1 fruit fly cellular context compared by ENCODE assay signal in the genomic region with DNA sequence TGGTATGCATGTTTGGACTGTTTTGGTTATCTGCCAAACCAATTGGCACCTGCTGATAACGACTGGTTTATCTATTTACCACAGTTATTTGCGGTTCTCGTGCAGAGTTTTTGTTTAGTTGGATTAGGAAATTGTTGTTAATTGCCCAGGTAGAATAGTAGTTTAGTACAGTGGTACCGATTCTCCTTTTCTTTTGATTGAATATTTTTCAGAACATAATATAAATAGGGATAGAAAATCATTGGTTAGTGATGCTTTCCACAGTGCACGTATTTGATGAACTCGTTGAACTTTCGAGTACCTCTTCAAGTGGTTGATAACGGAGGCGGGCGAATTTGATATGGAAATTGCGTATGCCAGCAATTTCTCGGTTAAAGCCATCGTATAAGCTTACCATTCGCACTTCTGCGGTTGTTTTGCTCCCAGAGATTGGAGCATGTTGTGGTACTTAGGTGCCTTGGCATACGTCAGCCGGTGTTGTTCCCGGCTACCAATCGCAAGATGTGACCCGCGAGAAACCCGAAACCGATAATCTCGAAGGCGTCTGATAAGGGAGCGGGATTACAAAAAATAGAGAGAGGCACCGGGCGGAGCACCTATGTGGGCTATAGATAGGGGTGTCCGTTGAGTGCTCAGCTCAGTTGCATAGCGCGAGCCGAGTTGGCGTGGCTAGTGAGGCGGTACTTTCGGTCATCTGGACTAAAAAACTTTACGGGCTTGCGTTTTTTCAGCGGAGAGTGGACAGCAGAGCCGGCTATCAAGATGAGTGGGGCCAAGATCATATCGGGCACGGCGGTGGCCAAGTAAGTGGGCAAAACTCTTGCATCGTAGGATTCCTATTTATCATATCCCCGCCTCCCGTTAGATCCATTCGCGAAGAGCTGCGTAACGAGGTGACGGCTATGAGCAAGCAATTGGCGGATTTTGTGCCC.
TF ChIP-seq lines count a peak whose summit lies in the region.

No protein-coding gene starts in this region.

TF ChIP-seq in whole organism, embryonic, 481 proteins besides CTCF, POLR2A, EP300 and RAD21 (continued from another document):
- TF ChIP-seq CG15269 (tag; optimal IDR thresholded peaks at IDR 0.05; lab: Kevin White, UChicago) = peak; percentile 36
- peak; percentile 47; the same call in 1 of the 2 replicates for TF ChIP-seq seq (GFP tag; IDR thresholded peaks at IDR 0.05; lab: Robert Waterston, UW)
- TF ChIP-seq CG11696 (GFP tag; IDR thresholded peaks at IDR 0.05; lab: Robert Waterston, UW) = no peak
- TF ChIP-seq shn (GFP tag; optimal IDR thresholded peaks at IDR 0.05; lab: Kevin White, UChicago) = peak; percentile 5
- no peak for TF ChIP-seq CG14050 (GFP tag; IDR thresholded peaks at IDR 0.05; lab: Robert Waterston, UW)
- TF ChIP-seq tap (tag; optimal IDR thresholded peaks at IDR 0.05; lab: Kevin White, UChicago) = no peak
- TF ChIP-seq sd (tag; optimal IDR thresholded peaks at IDR 0.05; lab: Kevin White, UChicago) = peak; percentile 79
- TF ChIP-seq CoRest (tag; optimal IDR thresholded peaks at IDR 0.05; lab: Kevin White, UChicago) = peak; percentile 25
- no peak for TF ChIP-seq CG10147 (GFP tag; optimal IDR thresholded peaks at IDR 0.05; lab: Kevin White, UChicago)
- no peak for TF ChIP-seq peb (GFP tag; IDR thresholded peaks at IDR 0.05; lab: Robert Waterston, UW)
- peak in 1 of 2 experiments; percentile 1 for TF ChIP-seq dpn (GFP tag; optimal IDR thresholded peaks at IDR 0.05; lab: Kevin White, UChicago)
- TF ChIP-seq CG14014 (GFP tag; IDR thresholded peaks at IDR 0.05; lab: Robert Waterston, UW) = peak; percentile 18; the same call in 1 of the 2 replicates
- TF ChIP-seq Dek (tag; optimal IDR thresholded peaks at IDR 0.05; lab: Kevin White, UChicago) = peak; percentile 32
- peak; percentile 9 for TF ChIP-seq odd (GFP tag; optimal IDR thresholded peaks at IDR 0.05; lab: Kevin White, UChicago)
- peak; percentile 13 for TF ChIP-seq mam (GFP tag; optimal IDR thresholded peaks at IDR 0.05; lab: Kevin White, UChicago)
- TF ChIP-seq CG18599 (GFP tag; optimal IDR thresholded peaks at IDR 0.05; lab: Kevin White, UChicago) = peak; percentile 61
- TF ChIP-seq ttk (GFP tag; IDR thresholded peaks at IDR 0.05; lab: Robert Waterston, UW) = no peak
- TF ChIP-seq vnd (GFP tag; IDR thresholded peaks at IDR 0.05; lab: Robert Waterston, UW; ENCODE audit: partially characterized antibody) = 0 out of 3 replicates have a peak, but pooled peaks have one; percentile 39
- no peak for TF ChIP-seq CG7271 (tag; optimal IDR thresholded peaks at IDR 0.05; lab: Kevin White, UChicago)
- TF ChIP-seq crc (GFP tag; optimal IDR thresholded peaks at IDR 0.05; lab: Kevin White, UChicago) = no peak
- TF ChIP-seq CG17612 (GFP tag; IDR thresholded peaks at IDR 0.05; lab: Robert Waterston, UW) = no peak
- peak; percentile 0 for TF ChIP-seq D19B (GFP tag; optimal IDR thresholded peaks at IDR 0.05; lab: Kevin White, UChicago)
- no peak for TF ChIP-seq CG32767 (GFP tag; IDR thresholded peaks at IDR 0.05; lab: Robert Waterston, UW)
- TF ChIP-seq grn (GFP tag; optimal IDR thresholded peaks at IDR 0.05; lab: Kevin White, UChicago) = peak; percentile 68
- TF ChIP-seq CG1792 (GFP tag; optimal IDR thresholded peaks at IDR 0.05; lab: Kevin White, UChicago) = peak; percentile 5
- peak; percentile 11 for TF ChIP-seq CG30403 (GFP tag; optimal IDR thresholded peaks at IDR 0.05; lab: Kevin White, UChicago)
- TF ChIP-seq CG10543 (GFP tag; optimal IDR thresholded peaks at IDR 0.05; lab: Kevin White, UChicago) = peak; percentile 39
- peak; percentile 45 for TF ChIP-seq zfh2 (GFP tag; optimal IDR thresholded peaks at IDR 0.05; lab: Kevin White, UChicago)
- TF ChIP-seq CG9932 (GFP tag; IDR thresholded peaks at IDR 0.05; lab: Robert Waterston, UW) = peak; percentile 40; the same call in 1 of the 2 replicates
- no peak for TF ChIP-seq CG6765 (GFP tag; optimal IDR thresholded peaks at IDR 0.05; lab: Kevin White, UChicago)
- peak; percentile 39 for TF ChIP-seq Meics (GFP tag; optimal IDR thresholded peaks at IDR 0.05; lab: Kevin White, UChicago)
- peak; percentile 49; the same call in 1 of the 3 replicates for TF ChIP-seq otp (GFP tag; IDR thresholded peaks at IDR 0.05; lab: Robert Waterston, UW)
- no peak for TF ChIP-seq Sry-β (GFP tag; optimal IDR thresholded peaks at IDR 0.05; lab: Kevin White, UChicago)
- TF ChIP-seq GATAe (GFP tag; conservative IDR thresholded peaks at IDR 0.05; lab: Robert Waterston, UW) = peak; percentile 25; the same call in 1 of the 2 replicates
- no peak for TF ChIP-seq CG43689 (GFP tag; IDR thresholded peaks at IDR 0.05; lab: Robert Waterston, UW)
- peak; percentile 63 for TF ChIP-seq lab (GFP tag; optimal IDR thresholded peaks at IDR 0.05; lab: Kevin White, UChicago)
- 0 out of 2 replicates have a peak, but pooled peaks have one; percentile 10 for TF ChIP-seq E2f2 (GFP tag; IDR thresholded peaks at IDR 0.05; lab: Robert Waterston, UW)
- no peak for TF ChIP-seq ham (GFP tag; IDR thresholded peaks at IDR 0.05; lab: Robert Waterston, UW)
- TF ChIP-seq CG7987 (GFP tag; optimal IDR thresholded peaks at IDR 0.05; lab: Kevin White, UChicago) = peak; percentile 12
- peak; percentile 60 for TF ChIP-seq Atf6 (GFP tag; IDR thresholded peaks at IDR 0.05; lab: Robert Waterston, UW)
- peak; percentile 51; the same call in 1 of the 3 replicates for TF ChIP-seq row (GFP tag; IDR thresholded peaks at IDR 0.05; lab: Robert Waterston, UW)
- peak; percentile 57 for TF ChIP-seq Fer1 (GFP tag; optimal IDR thresholded peaks at IDR 0.05; lab: Kevin White, UChicago)
- TF ChIP-seq exex (tag; optimal IDR thresholded peaks at IDR 0.05; lab: Kevin White, UChicago) = peak; percentile 95
- TF ChIP-seq CG15479 (GFP tag; optimal IDR thresholded peaks at IDR 0.05; lab: Kevin White, UChicago) = peak; percentile 77
- TF ChIP-seq CG7786 (GFP tag; optimal IDR thresholded peaks at IDR 0.05; lab: Kevin White, UChicago) = peak; percentile 27
- peak; percentile 23; the same call in 2 of the 3 replicates for TF ChIP-seq so (GFP tag; IDR thresholded peaks at IDR 0.05; lab: Robert Waterston, UW)
- no peak for TF ChIP-seq CG4360 (GFP tag; IDR thresholded peaks at IDR 0.05; lab: Robert Waterston, UW)
- peak; percentile 86 for TF ChIP-seq sens (GFP tag; lab: Kevin White, UChicago)
- peak; percentile 58 for TF ChIP-seq CG3281 (GFP tag; optimal IDR thresholded peaks at IDR 0.05; lab: Kevin White, UChicago)
- no peak for TF ChIP-seq CG6791 (GFP tag; IDR thresholded peaks at IDR 0.05; lab: Robert Waterston, UW; ENCODE audit: partially characterized antibody)
- no peak for TF ChIP-seq CG14710 (tag; optimal IDR thresholded peaks at IDR 0.05; lab: Kevin White, UChicago)
- peak; percentile 72 for TF ChIP-seq cwo (GFP tag; optimal IDR thresholded peaks at IDR 0.05; lab: Kevin White, UChicago)
- TF ChIP-seq CG12391 (tag; optimal IDR thresholded peaks at IDR 0.05; lab: Kevin White, UChicago) = peak; percentile 10
- no peak for TF ChIP-seq nmo (GFP tag; optimal IDR thresholded peaks at IDR 0.05; lab: Kevin White, UChicago)
- TF ChIP-seq Dip3 (GFP tag; optimal IDR thresholded peaks at IDR 0.05; lab: Kevin White, UChicago) = no peak
- no peak for TF ChIP-seq Sox100B (GFP tag; optimal IDR thresholded peaks at IDR 0.05; lab: Kevin White, UChicago)
- TF ChIP-seq hkb (optimal IDR thresholded peaks at IDR 0.05; lab: Kevin White, UChicago) = no peak
- 0 out of 2 replicates have a peak, but pooled peaks have one; percentile 8 for TF ChIP-seq hkb (GFP tag; IDR thresholded peaks at IDR 0.05; lab: Robert Waterston, UW)
- TF ChIP-seq CG15514 (GFP tag; optimal IDR thresholded peaks at IDR 0.05; lab: Kevin White, UChicago) = peak; percentile 2
- peak; percentile 76 for TF ChIP-seq Hey (tag; optimal IDR thresholded peaks at IDR 0.05; lab: Kevin White, UChicago)
- TF ChIP-seq chn (GFP tag; optimal IDR thresholded peaks at IDR 0.05; lab: Kevin White, UChicago) = no peak
- TF ChIP-seq Hsf (GFP tag; optimal IDR thresholded peaks at IDR 0.05; lab: Kevin White, UChicago) = peak; percentile 6
- TF ChIP-seq ssp (GFP tag; IDR thresholded peaks at IDR 0.05; lab: Robert Waterston, UW) = no peak
- peak; percentile 90 for TF ChIP-seq mirr (GFP tag; optimal IDR thresholded peaks at IDR 0.05; lab: Kevin White, UChicago)
- TF ChIP-seq CG34376 (GFP tag; optimal IDR thresholded peaks at IDR 0.05; lab: Kevin White, UChicago) = peak; percentile 93
- TF ChIP-seq ind (GFP tag; optimal IDR thresholded peaks at IDR 0.05; lab: Kevin White, UChicago) = peak; percentile 22
- peak; percentile 34 for TF ChIP-seq BtbVII (GFP tag; optimal IDR thresholded peaks at IDR 0.05; lab: Kevin White, UChicago)
- TF ChIP-seq CG32532 (GFP tag; IDR thresholded peaks at IDR 0.05; lab: Robert Waterston, UW) = peak; percentile 52; the same call in 1 of the 2 replicates
- peak; percentile 57 for TF ChIP-seq slbo (GFP tag; IDR thresholded peaks at IDR 0.05; lab: Robert Waterston, UW)
- TF ChIP-seq Med (GFP tag; lab: Kevin White, UChicago) = peak; percentile 69
- TF ChIP-seq lilli (GFP tag; optimal IDR thresholded peaks at IDR 0.05; lab: Kevin White, UChicago) = peak; percentile 53
- TF ChIP-seq Rfx (GFP tag; IDR thresholded peaks at IDR 0.05; lab: Robert Waterston, UW) = peak; percentile 55
- TF ChIP-seq Hmr (GFP tag; optimal IDR thresholded peaks at IDR 0.05; lab: Kevin White, UChicago) = peak; percentile 71
- peak; percentile 35 for TF ChIP-seq CG12071 (GFP tag; optimal IDR thresholded peaks at IDR 0.05; lab: Kevin White, UChicago)
- no peak for TF ChIP-seq C15 (GFP tag; IDR thresholded peaks at IDR 0.05; lab: Robert Waterston, UW)
- no peak for TF ChIP-seq gcm2 (GFP tag; optimal IDR thresholded peaks at IDR 0.05; lab: Kevin White, UChicago)
- peak; percentile 51 for TF ChIP-seq CG8924 (tag; optimal IDR thresholded peaks at IDR 0.05; lab: Kevin White, UChicago)
- peak; percentile 79 for TF ChIP-seq sug (tag; optimal IDR thresholded peaks at IDR 0.05; lab: Kevin White, UChicago)
- TF ChIP-seq Jarid2 (GFP tag; optimal IDR thresholded peaks at IDR 0.05; lab: Kevin White, UChicago) = peak; percentile 36
TF ChIP-seq in whole organism, embryonic: peak in this region for 67.
